Worm (Caenorhabditis elegans) whole organism, young adult: ENCODE measurements around the gene Y73B6BL.270.

ENCODE experiments used
- B0019.2 ChIP-seq: fragments of 200-800 bp; sonication (Bioruptor generic); conservative IDR thresholded peaks from 2 replicates; pipeline ENCODE4 v1.3.6; 2022; ENCODE audit warnings: missing genetic modification reagents, missing genetic modification characterization, missing compliant biosample characterization
- B0035.1 ChIP-seq: sonication (generic microtip); optimal IDR thresholded peaks from 2 replicates; lab custom pipeline; 2016; ENCODE audit warnings: missing genetic modification characterization, mild to moderate bottlenecking, missing compliant biosample characterization, missing genotype, missing genetic modification reagents
- B0336.3 ChIP-seq: fragments of 200-800 bp; sonication (Bioruptor generic); IDR thresholded peaks from 2 replicates; pipeline ENCODE4 v1.3.6; 2022; ENCODE audit warnings: missing genetic modification characterization, missing compliant biosample characterization
- C06A6.2 ChIP-seq: fragments of 200-800 bp; sonication (Bioruptor generic); conservative IDR thresholded peaks from 2 replicates; pipeline ENCODE4 v1.3.6; 2022; ENCODE audit warnings: missing genetic modification characterization, missing compliant biosample characterization
- F10E7.11 ChIP-seq: sonication (generic microtip); optimal IDR thresholded peaks from 2 replicates; lab custom pipeline; 2017; ENCODE audit warnings: mild to moderate bottlenecking, missing genetic modification characterization, moderate library complexity, missing compliant biosample characterization
- F22D6.2 ChIP-seq: sonication (generic microtip); optimal IDR thresholded peaks from 2 replicates; lab custom pipeline; 2016; ENCODE audit warnings: mild to moderate bottlenecking, missing genetic modification characterization, missing compliant biosample characterization
- F55B11.4 ChIP-seq: sonication (generic microtip); optimal IDR thresholded peaks from 2 replicates; lab custom pipeline; 2016; ENCODE audit warnings: missing compliant biosample characterization, missing genetic modification characterization, borderline replicate concordance; ENCODE audit not compliant: insufficient read depth
- K12H6.12 ChIP-seq: fragments of 200-800 bp; sonication (Bioruptor generic); optimal IDR thresholded peaks from 2 replicates; lab custom pipeline; 2018; ENCODE audit warnings: mild to moderate bottlenecking, missing genetic modification characterization, missing compliant biosample characterization
- akir-1 ChIP-seq: fragments of 200-800 bp; sonication (Bioruptor generic); optimal IDR thresholded peaks from 2 replicates; lab custom pipeline; 2018; ENCODE audit warnings: mild to moderate bottlenecking, missing genetic modification characterization, moderate library complexity, missing compliant biosample characterization
- attf-3 ChIP-seq: fragments of 200-800 bp; sonication (Bioruptor generic); conservative IDR thresholded peaks from 2 replicates; pipeline ENCODE4 v1.3.6; 2022; ENCODE audit warnings: missing genetic modification reagents, missing genetic modification characterization, missing compliant biosample characterization
- attf-6 ChIP-seq: fragments of 200-800 bp; sonication (Bioruptor generic); IDR thresholded peaks from 2 replicates; pipeline ENCODE4 v1.3.6; 2022; ENCODE audit warnings: missing genetic modification reagents, missing genetic modification characterization, missing compliant biosample characterization
- cebp-1 ChIP-seq, 2 experiments: fragments of 200-800 bp in 1 of 2; sonication (Bioruptor generic) in 1 of 2; sonication (generic microtip) in 1 of 2; IDR thresholded peaks in 1 of 2; optimal IDR thresholded peaks in 1 of 2; 2 replicates each; pipeline versions ENCODE4 v1.3.6 to Lab custom; 2017 to 2022; ENCODE audit warnings: missing compliant biosample characterization in 2 of 2, missing genetic modification characterization in 2 of 2, mild to moderate bottlenecking in 1 of 2, missing genetic modification reagents in 1 of 2, moderate library complexity in 1 of 2
- cebp-2 ChIP-seq: fragments of 200-800 bp; sonication (Bioruptor generic); IDR thresholded peaks from 2 replicates; pipeline ENCODE4 v1.3.6; 2022; ENCODE audit warnings: missing genetic modification characterization, missing compliant biosample characterization
- ceh-27 ChIP-seq: fragments of 200-800 bp; sonication (Bioruptor generic); optimal IDR thresholded peaks from 2 replicates; lab custom pipeline; 2018; ENCODE audit warnings: mild to moderate bottlenecking, missing genetic modification characterization, moderate library complexity, missing compliant biosample characterization
- ceh-40 ChIP-seq: fragments of 200-800 bp; sonication (Bioruptor generic); IDR thresholded peaks from 2 replicates; pipeline ENCODE4 v1.3.6; 2022; ENCODE audit warnings: missing genetic modification characterization, missing compliant biosample characterization
- ceh-79 ChIP-seq: sonication (generic microtip); optimal IDR thresholded peaks from 2 replicates; lab custom pipeline; 2017; ENCODE audit warnings: mild to moderate bottlenecking, missing genetic modification characterization, missing compliant biosample characterization
- ceh-91 ChIP-seq: fragments of 200-800 bp; sonication (Bioruptor generic); IDR thresholded peaks from 2 replicates; pipeline ENCODE4 v1.3.6; 2022; ENCODE audit warnings: missing genetic modification reagents, missing genetic modification characterization, missing compliant biosample characterization
- dox-1 ChIP-seq: fragments of 200-800 bp; sonication (Bioruptor generic); IDR thresholded peaks from 2 replicates; pipeline ENCODE4 v1.3.6; 2022; ENCODE audit warnings: missing genetic modification reagents, missing genetic modification characterization, missing compliant biosample characterization
- ets-4 ChIP-seq: fragments of 200-800 bp; sonication (Bioruptor generic); optimal IDR thresholded peaks from 2 replicates; lab custom pipeline; 2018; ENCODE audit warnings: mild to moderate bottlenecking, missing genetic modification characterization, missing compliant biosample characterization
- gei-17 ChIP-seq: fragments of 200-800 bp; sonication (Bioruptor generic); optimal IDR thresholded peaks from 2 replicates; lab custom pipeline; 2018; ENCODE audit warnings: mild to moderate bottlenecking, missing genetic modification characterization, missing compliant biosample characterization
- hsf-1 ChIP-seq: fragments of 200-800 bp; sonication (Bioruptor generic); IDR thresholded peaks from 2 replicates; pipeline ENCODE4 v1.3.6; 2022; ENCODE audit warnings: missing genetic modification reagents, missing genetic modification characterization, missing compliant biosample characterization
- let-607 ChIP-seq, 2 experiments: fragments of 200-800 bp in 1 of 2; sonication (Bioruptor generic) in 1 of 2; sonication (generic microtip) in 1 of 2; optimal IDR thresholded peaks; 2 replicates each; lab custom pipeline; 2016 to 2018; ENCODE audit warnings: mild to moderate bottlenecking in 2 of 2, missing compliant biosample characterization in 2 of 2, missing genetic modification characterization in 2 of 2, moderate library complexity in 2 of 2, missing genotype in 1 of 2
- lin-26 ChIP-seq: fragments of 200-800 bp; sonication (Bioruptor generic); IDR thresholded peaks from 2 replicates; pipeline ENCODE4 v1.3.6; 2022; ENCODE audit warnings: missing genetic modification reagents, missing genetic modification characterization, missing compliant biosample characterization
- madf-6 ChIP-seq: fragments of 200-800 bp; sonication (Bioruptor generic); IDR thresholded peaks from 2 replicates; pipeline ENCODE4 v1.3.6; 2022; ENCODE audit warnings: missing genetic modification reagents, missing genetic modification characterization, missing compliant biosample characterization
- madf-8 ChIP-seq: fragments of 200-800 bp; sonication (Bioruptor generic); conservative IDR thresholded peaks from 2 replicates; pipeline ENCODE4 v1.3.6; 2022; ENCODE audit warnings: missing genetic modification reagents, missing genetic modification characterization, missing compliant biosample characterization
- mcd-1 ChIP-seq: fragments of 200-800 bp; sonication (Bioruptor generic); IDR thresholded peaks from 2 replicates; pipeline ENCODE4 v1.3.6; 2022; ENCODE audit warnings: missing genetic modification reagents, missing genetic modification characterization, missing compliant biosample characterization
- mes-4 ChIP-seq: sonication (generic microtip); optimal IDR thresholded peaks from 2 replicates; lab custom pipeline; 2016; ENCODE audit warnings: missing genotype, missing genetic modification characterization, missing compliant biosample characterization
- nfya-1 ChIP-seq: sonication (generic microtip); optimal IDR thresholded peaks from 2 replicates; lab custom pipeline; 2017; ENCODE audit warnings: antibody characterized with exemption, missing compliant biosample characterization, missing genetic modification characterization, borderline replicate concordance; ENCODE audit not compliant: insufficient read depth
- nfyb-1 ChIP-seq: fragments of 200-800 bp; sonication (Bioruptor generic); IDR thresholded peaks from 2 replicates; pipeline ENCODE4 v1.3.6; 2022; ENCODE audit warnings: missing genetic modification reagents, missing genetic modification characterization, missing compliant biosample characterization
- nhr-120 ChIP-seq: fragments of 200-800 bp; sonication (Bioruptor generic); IDR thresholded peaks from 2 replicates; pipeline ENCODE4 v1.3.6; 2022; ENCODE audit warnings: missing genetic modification characterization, missing compliant biosample characterization
- nhr-90 ChIP-seq: sonication (generic microtip); optimal IDR thresholded peaks from 2 replicates; lab custom pipeline; 2016; ENCODE audit warnings: missing genotype, mild to moderate bottlenecking, missing genetic modification characterization, missing compliant biosample characterization
- pbrm-1 ChIP-seq: fragments of 200-800 bp; sonication (Bioruptor generic); IDR thresholded peaks from 2 replicates; pipeline ENCODE4 v1.3.6; 2022; ENCODE audit warnings: missing genetic modification reagents, missing genetic modification characterization, missing compliant biosample characterization
- repo-1 ChIP-seq: sonication (generic microtip); optimal IDR thresholded peaks from 2 replicates; lab custom pipeline; 2017; ENCODE audit warnings: mild to moderate bottlenecking, missing genetic modification characterization, missing compliant biosample characterization
- rpc-1 ChIP-seq, 2 experiments: fragments of 150-350 bp in 1 of 2; sonication (generic microtip) in 1 of 2; optimal IDR thresholded peaks; 2 replicates each; lab custom pipeline; 2014 to 2018; ENCODE audit warnings: missing biosample characterization in 1 of 2, missing genetic modification characterization in 1 of 2, missing genetic modification reagents in 1 of 2, missing genotype in 1 of 2
- tbp1 ChIP-seq: fragments of 200-800 bp; sonication (Bioruptor generic); optimal IDR thresholded peaks from 2 replicates; lab custom pipeline; 2018; ENCODE audit warnings: mild to moderate bottlenecking, missing genetic modification characterization, missing compliant biosample characterization
- tlf-1 ChIP-seq: fragments of 200-800 bp; sonication (Bioruptor generic); optimal IDR thresholded peaks from 2 replicates; lab custom pipeline; 2018; ENCODE audit warnings: mild to moderate bottlenecking, missing genetic modification characterization, missing compliant biosample characterization
- zfh-2 ChIP-seq: fragments of 200-800 bp; sonication (Bioruptor generic); conservative IDR thresholded peaks from 2 replicates; pipeline ENCODE4 v1.3.6; 2022; ENCODE audit warnings: missing genetic modification reagents, missing genetic modification characterization, missing compliant biosample characterization
- ztf-22 ChIP-seq: fragments of 200-800 bp; sonication (Bioruptor generic); optimal IDR thresholded peaks from 2 replicates; lab custom pipeline; 2018; ENCODE audit warnings: mild to moderate bottlenecking, missing genetic modification characterization, moderate library complexity, missing compliant biosample characterization

Y73B6BL.270 gene

DNA sequence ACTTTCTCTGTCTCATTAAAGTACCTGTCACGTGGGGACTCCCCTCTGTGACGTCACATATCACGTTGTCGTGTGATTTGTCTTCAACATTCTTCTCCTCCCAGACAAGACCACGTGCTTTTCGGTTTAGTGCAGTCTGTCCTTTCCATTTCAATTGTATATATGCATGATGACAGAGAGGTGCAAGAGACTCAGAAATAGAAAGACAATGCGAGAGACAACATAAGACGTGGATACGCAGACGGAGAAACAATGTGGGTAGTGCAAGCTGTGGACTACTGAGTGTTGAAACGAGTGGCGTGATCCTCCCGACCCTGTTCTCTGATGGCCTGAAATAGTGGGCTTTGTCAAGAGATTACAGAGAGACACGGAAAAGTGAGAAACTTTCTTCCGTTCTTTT lies 28.4 kb upstream of the Y73B6BL.270 start (continued):
- TF ChIP-seq ztf-22 (GFP tag; lab: Kevin White, UChicago) (peak; percentile 89), attf-6 (GFP tag; lab: Robert Waterston, UW) (peak; percentile 41; the same call in 1 of the 2 replicates), akir-1 (GFP tag; lab: Kevin White, UChicago) (peak; percentile 92), tlf-1 (peak; percentile 91), ets-4 (GFP tag; lab: Kevin White, UChicago) (peak; percentile 95), mcd-1 (GFP tag; lab: Robert Waterston, UW) (peak; percentile 83), madf-6 (GFP tag; lab: Robert Waterston, UW) (peak; percentile 48; the same call in 1 of the 2 replicates), F55B11.4 (tag; lab: Kevin White, UChicago) (no peak), B0336.3 (GFP tag; lab: Robert Waterston, UW) (peak; percentile 97), tbp1 (GFP tag; lab: Kevin White, UChicago) (peak; percentile 69), cebp-2 (GFP tag; lab: Robert Waterston, UW) (peak; percentile 32; the same call in 1 of the 2 replicates), gei-17 (peak; percentile 83), nfyb-1 (peak; percentile 91), nhr-120 (no peak), repo-1 (tag; lab: Kevin White, UChicago) (peak; percentile 84), cebp-1 (GFP tag; IDR thresholded peaks at IDR 0.05; lab: Robert Waterston, UW) (peak; percentile 61; the same call in 1 of the 2 replicates), cebp-1 (tag; optimal IDR thresholded peaks at IDR 0.05; lab: Kevin White, UChicago) (peak; percentile 96), hsf-1 (GFP tag; lab: Robert Waterston, UW) (no peak), F22D6.2 (tag; lab: Kevin White, UChicago) (peak; percentile 87), madf-8 (GFP tag; lab: Robert Waterston, UW) (no peak), zfh-2 (peak; percentile 87)

ce11 chrIV:6337353-6337752 lies 27.8 kb upstream of the Y73B6BL.270 start, which contains the start of gene ipla-6:
ipla-6 (plus strand) TSS chrIV:6337653.
- TF ChIP-seq lin-26 (no peak), nfya-1 (no peak), ceh-27 (GFP tag; lab: Kevin White, UChicago) (no peak), pbrm-1 (GFP tag; lab: Robert Waterston, UW) (no peak), ceh-79 (tag; lab: Kevin White, UChicago) (no peak), attf-3 (no peak), B0035.1 (tag; lab: Kevin White, UChicago) (no peak), dox-1 (GFP tag; lab: Robert Waterston, UW) (no peak), ceh-40 (no peak)

DNA sequence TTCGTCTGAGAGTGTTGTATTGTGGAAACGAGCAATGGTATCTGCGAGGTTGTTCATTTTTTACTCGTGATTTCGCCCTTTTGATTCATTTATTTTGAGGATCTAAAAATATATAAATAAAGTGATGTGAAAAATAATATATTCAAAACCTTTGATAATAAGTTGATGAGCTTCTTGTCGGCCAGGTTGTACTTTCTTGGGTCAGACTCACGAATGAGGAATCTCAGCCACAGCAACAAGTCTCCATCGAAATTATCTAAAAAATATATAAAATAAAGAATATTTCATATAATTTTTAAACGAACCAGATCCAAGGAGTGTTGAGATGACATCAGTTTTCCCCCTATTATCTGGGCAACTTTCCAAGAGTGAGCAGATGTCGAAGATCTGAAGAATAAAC lies 22.7 kb upstream of the Y73B6BL.270 start, which contains the start of gene Y73B6BL.288:
Gene Y73B6BL.288, minus strand, starts transcription at position 101 of the 400 bp plus-strand sequence.
- no peak for TF ChIP-seq zfh-2
- TF ChIP-seq nhr-90: no peak
- no peak for TF ChIP-seq let-607 (tag; optimal IDR thresholded peaks at IDR 0.05; lab: Kevin White, UChicago)
- TF ChIP-seq mes-4 (tag; lab: Kevin White, UChicago): no peak
- TF ChIP-seq K12H6.12 (tag; lab: Kevin White, UChicago): no peak
- TF ChIP-seq C06A6.2 (GFP tag; lab: Robert Waterston, UW): no peak
- no peak for TF ChIP-seq F10E7.11 (tag; lab: Kevin White, UChicago)
- no peak for TF ChIP-seq rpc-1 (optimal IDR thresholded peaks at IDR 0.05; lab: Kevin White, UChicago)
- no peak for TF ChIP-seq rpc-1 (tag; optimal IDR thresholded peaks at IDR 0.05; lab: Kevin White, UChicago)
- no peak for TF ChIP-seq B0019.2 (GFP tag; lab: Robert Waterston, UW)
- no peak for TF ChIP-seq ceh-91 (GFP tag; lab: Robert Waterston, UW)
